Worm (Caenorhabditis elegans) whole organism, L2 larva: Measurements from ENCODE around the gene unc-27.

ENCODE experiments used
- R02D3.7 ChIP-seq: fragments of 150-350 bp; optimal IDR thresholded peaks from 2 replicates; lab custom pipeline; 2014; ENCODE audit warnings: missing biosample characterization, missing genetic modification characterization
- Y55F3AM.14 ChIP-seq: fragments of 200-800 bp; sonication (Bioruptor generic); optimal IDR thresholded peaks from 2 replicates; lab custom pipeline; 2018; ENCODE audit warnings: mild to moderate bottlenecking, missing genetic modification characterization, missing compliant biosample characterization
- ceh-82 ChIP-seq: fragments of 150-350 bp; optimal IDR thresholded peaks from 2 replicates; lab custom pipeline; 2014; ENCODE audit warnings: missing biosample characterization, missing genetic modification characterization
- crh-2 ChIP-seq: sonication (generic microtip); optimal IDR thresholded peaks from 2 replicates; lab custom pipeline; 2017; ENCODE audit warnings: missing biosample characterization, missing genetic modification characterization
- egl-27 ChIP-seq: sonication (generic microtip); optimal IDR thresholded peaks from 3 replicates; lab custom pipeline; 2017; ENCODE audit warnings: missing biosample characterization, missing genetic modification reagents, missing genetic modification characterization
- lin-13 ChIP-seq: fragments of 150-350 bp; optimal IDR thresholded peaks from 2 replicates; lab custom pipeline; 2014; ENCODE audit warnings: missing biosample characterization, missing genetic modification reagents, missing genetic modification characterization
- mdl-1 ChIP-seq, 2 experiments: fragments of 150-350 bp in 1 of 2; sonication (generic microtip) in 1 of 2; optimal IDR thresholded peaks; 2 replicates each; lab custom pipeline; 2017; ENCODE audit warnings: missing biosample characterization in 2 of 2, missing genetic modification characterization in 2 of 2
- nhr-10 ChIP-seq: sonication (generic microtip); optimal IDR thresholded peaks from 2 replicates; lab custom pipeline; 2017; ENCODE audit warnings: missing biosample characterization, missing genetic modification characterization
- nhr-237 ChIP-seq: fragments of 150-350 bp; optimal IDR thresholded peaks from 2 replicates; lab custom pipeline; 2014; ENCODE audit warnings: missing biosample characterization, missing genetic modification characterization
- nhr-25 ChIP-seq: fragments of 150-350 bp; sonication (generic microtip); optimal IDR thresholded peaks from 3 replicates; lab custom pipeline; 2014; ENCODE audit warnings: missing biosample characterization, missing genetic modification characterization
- nhr-6 ChIP-seq: fragments of 150-350 bp; optimal IDR thresholded peaks from 2 replicates; lab custom pipeline; 2014; ENCODE audit warnings: missing biosample characterization, missing genetic modification characterization
- peb-1 ChIP-seq: fragments of 150-350 bp; optimal IDR thresholded peaks from 2 replicates; lab custom pipeline; 2014; ENCODE audit warnings: missing biosample characterization, missing genetic modification characterization
- sma-9 ChIP-seq, 2 experiments: fragments of 150-350 bp in 1 of 2; sonication (generic microtip) in 1 of 2; optimal IDR thresholded peaks; 2 replicates each; lab custom pipeline; 2014 to 2016; ENCODE audit warnings: missing genetic modification characterization in 2 of 2, mild to moderate bottlenecking in 1 of 2, missing biosample characterization in 1 of 2, missing compliant biosample characterization in 1 of 2, missing genetic modification reagents in 1 of 2, moderate library complexity in 1 of 2
- unc-39 ChIP-seq: fragments of 150-350 bp; optimal IDR thresholded peaks from 2 replicates; lab custom pipeline; 2014; ENCODE audit warnings: missing biosample characterization, missing genetic modification characterization
- ztf-1 ChIP-seq: fragments of 200-800 bp; sonication (Bioruptor generic); conservative IDR thresholded peaks from 2 replicates; pipeline ENCODE4 v1.3.6; 2022; ENCODE audit warnings: missing genetic modification characterization, missing compliant biosample characterization
- ztf-11 ChIP-seq: sonication (generic microtip); optimal IDR thresholded peaks from 2 replicates; lab custom pipeline; 2017; ENCODE audit warnings: missing biosample characterization, missing genetic modification characterization
- ztf-4 ChIP-seq: fragments of 150-350 bp; optimal IDR thresholded peaks from 2 replicates; lab custom pipeline; 2014; ENCODE audit warnings: missing biosample characterization, missing genetic modification characterization

Gene unc-27

DNA sequence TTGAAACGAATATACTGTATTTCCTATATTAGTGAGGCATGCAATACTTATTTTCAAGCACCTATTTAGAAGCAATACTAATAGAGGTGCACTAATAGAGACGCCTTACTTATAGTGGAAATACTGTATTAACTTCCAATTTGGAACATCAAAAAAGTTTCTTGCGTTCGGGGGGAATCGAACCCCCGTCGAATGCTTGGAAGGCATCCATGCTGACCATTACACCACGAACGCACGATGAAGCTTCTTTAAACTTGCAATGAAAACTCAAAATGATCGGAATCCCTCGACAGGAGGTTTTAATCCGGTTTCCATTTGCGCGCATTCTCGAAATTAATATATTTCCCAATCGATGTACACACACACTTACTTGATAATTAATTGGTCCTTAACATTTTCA, 48.9 kb downstream of the unc-27 start:
- TF ChIP-seq R02D3.7 (tag; lab: Kevin White, UChicago), result no peak
- TF ChIP-seq nhr-6 (tag; lab: Kevin White, UChicago), result no peak
- no peak for TF ChIP-seq Y55F3AM.14
- TF ChIP-seq ceh-82 (tag; lab: Kevin White, UChicago), result no peak
- TF ChIP-seq unc-39 (tag; lab: Kevin White, UChicago), result no peak
- no peak for TF ChIP-seq ztf-4
- no peak for TF ChIP-seq ztf-11 (tag; lab: Kevin White, UChicago)
- no peak for TF ChIP-seq sma-9 (GFP tag; optimal IDR thresholded peaks at IDR 0.05; lab: Kevin White, UChicago)
- TF ChIP-seq sma-9 (tag; optimal IDR thresholded peaks at IDR 0.05; lab: Kevin White, UChicago), result no peak
- TF ChIP-seq lin-13 (GFP tag; lab: Kevin White, UChicago), result no peak
- TF ChIP-seq nhr-10, result no peak
- TF ChIP-seq peb-1 (tag; lab: Kevin White, UChicago), result no peak
- TF ChIP-seq mdl-1 (tag; optimal IDR thresholded peaks at IDR 0.05; lab: Kevin White, UChicago), result no peak
- TF ChIP-seq crh-2 (tag; lab: Kevin White, UChicago), result no peak
- no peak for TF ChIP-seq ztf-1 (GFP tag; lab: Robert Waterston, UW)
- no peak for TF ChIP-seq nhr-25
- no peak for TF ChIP-seq egl-27 (tag; lab: Kevin White, UChicago)
- no peak for TF ChIP-seq nhr-237
